Fruit fly (Drosophila melanogaster): ENCODE results near the gene Ddr.

DNA sequence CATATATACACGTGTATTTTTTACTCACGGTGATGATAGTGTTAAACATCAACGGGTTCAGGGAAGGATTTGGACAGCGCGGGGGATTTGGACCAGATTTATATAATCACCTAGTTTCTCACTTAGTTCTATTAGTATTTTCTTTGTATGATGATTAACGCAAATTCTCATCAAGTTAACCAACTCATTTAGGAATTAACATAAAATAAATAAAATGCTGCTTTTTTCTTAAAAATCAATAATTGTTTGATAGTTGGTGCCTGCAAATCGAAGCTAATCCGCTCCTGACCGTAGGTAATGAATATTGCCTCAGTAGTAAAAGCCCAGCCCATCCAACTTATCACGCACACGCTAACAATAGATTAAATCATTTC lies 98.9 kb downstream of the Ddr start:
- TF ChIP-seq D1 (tag; optimal IDR thresholded peaks at IDR 0.05) (no peak), CG14655 (GFP tag; optimal IDR thresholded peaks at IDR 0.05) (no peak), CG10348 (GFP tag; IDR thresholded peaks at IDR 0.05) (no peak), CG34367 (tag; optimal IDR thresholded peaks at IDR 0.05) (no peak), CG17806 (tag; optimal IDR thresholded peaks at IDR 0.05) (no peak), CG8301 (tag; optimal IDR thresholded peaks at IDR 0.05) (no peak)

Data from whole organism, pupa.